Worm (Caenorhabditis elegans) whole organism, L1 larva: ENCODE results near the gene H10D18.5.

ENCODE experiments used
- aha-1 ChIP-seq: fragments of 150-350 bp; optimal IDR thresholded peaks from 2 replicates; lab custom pipeline; 2014; ENCODE audit warnings: missing biosample characterization, missing genetic modification characterization
- ama-1 ChIP-seq: fragments of 150-350 bp; optimal IDR thresholded peaks from 2 replicates; lab custom pipeline; 2014
- ceh-8 ChIP-seq: fragments of 200-800 bp; sonication (Bioruptor generic); optimal IDR thresholded peaks from 2 replicates; lab custom pipeline; 2018; ENCODE audit warnings: mild to moderate bottlenecking, missing genetic modification characterization, moderate library complexity, missing compliant biosample characterization
- ceh-82 ChIP-seq, 3 experiments: fragments of 150-350 bp in 1 of 3; sonication (generic microtip) in 2 of 3; optimal IDR thresholded peaks; 2 replicates each; lab custom pipeline; 2014 to 2017; ENCODE audit warnings: missing biosample characterization in 3 of 3, missing genetic modification characterization in 3 of 3
- nhr-76 ChIP-seq: sonication (generic microtip); optimal IDR thresholded peaks from 2 replicates; lab custom pipeline; 2017; ENCODE audit warnings: missing biosample characterization, missing genetic modification characterization
- tbx-2 ChIP-seq: sonication (generic microtip); optimal IDR thresholded peaks from 2 replicates; lab custom pipeline; 2016; ENCODE audit warnings: missing genetic modification characterization, missing compliant biosample characterization
- unc-130 ChIP-seq: fragments of 150-350 bp; optimal IDR thresholded peaks from 2 replicates; lab custom pipeline; 2017; ENCODE audit warnings: missing biosample characterization, missing genetic modification characterization, inconsistent platforms
- unc-62 ChIP-seq: fragments of 150-350 bp; optimal IDR thresholded peaks from 2 replicates; lab custom pipeline; 2014; ENCODE audit warnings: missing biosample characterization, missing genetic modification reagents, missing genetic modification characterization
- zag-1 ChIP-seq: fragments of 150-350 bp; optimal IDR thresholded peaks from 2 replicates; lab custom pipeline; 2014; ENCODE audit warnings: missing biosample characterization, missing genetic modification characterization
- ztf-11 ChIP-seq, 2 experiments: sonication (generic microtip); optimal IDR thresholded peaks; 2 replicates each; lab custom pipeline; 2016 to 2017; ENCODE audit warnings: missing genetic modification characterization in 2 of 2, missing biosample characterization in 1 of 2, missing compliant biosample characterization in 1 of 2

DNA sequence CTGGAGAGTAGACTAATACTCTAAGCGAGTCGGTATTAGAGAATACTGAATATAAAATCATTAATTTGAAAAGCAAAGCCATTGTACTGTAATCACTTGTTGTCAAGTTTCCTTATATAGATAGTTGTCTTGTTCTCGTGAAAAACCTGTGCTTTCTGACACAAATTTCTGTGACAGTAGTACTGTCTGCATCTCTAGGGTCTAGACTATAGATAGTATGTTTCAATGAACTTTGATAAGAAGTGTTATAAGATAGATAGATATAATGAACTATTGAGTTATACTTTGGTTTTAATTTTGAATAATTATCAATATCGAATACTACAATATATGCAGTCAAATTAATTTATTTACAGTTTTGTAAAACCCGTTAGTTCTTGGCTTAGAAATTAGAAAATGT is 12.4 kb upstream of the H10D18.5 start, which contains the start of gene ugt-32:
- TF ChIP-seq zag-1 (tag; lab: Kevin White, UChicago) (no peak), unc-130 (no peak), tbx-2 (tag; lab: Kevin White, UChicago) (no peak), unc-62 (GFP tag; lab: Kevin White, UChicago) (no peak), nhr-76 (tag; lab: Kevin White, UChicago) (no peak), ztf-11 (tag; optimal IDR thresholded peaks at IDR 0.05; lab: Kevin White, UChicago) (no peak), aha-1 (tag; lab: Kevin White, UChicago) (no peak), ama-1 (lab: Kevin White, UChicago) (no peak), ceh-82 (tag; optimal IDR thresholded peaks at IDR 0.05; lab: Kevin White, UChicago) (no peak), ceh-8 (GFP tag; lab: Kevin White, UChicago) (no peak)
